Worm (Caenorhabditis elegans) whole organism, L3 larva: ENCODE measurements around the gene cdr-7.

Source experiments
- aly-2 ChIP-seq: fragments of 150-350 bp; optimal IDR thresholded peaks from 2 replicates; lab custom pipeline; 2014; ENCODE audit warnings: missing biosample characterization, missing genetic modification characterization
- fkh-10 ChIP-seq: sonication (generic microtip); optimal IDR thresholded peaks from 2 replicates; lab custom pipeline; 2017; ENCODE audit warnings: missing biosample characterization, missing genetic modification reagents, missing genetic modification characterization
- lin-39 ChIP-seq: fragments of 150-350 bp; optimal IDR thresholded peaks from 2 replicates; lab custom pipeline; 2018; ENCODE audit warnings: missing biosample characterization, missing genetic modification reagents, missing genetic modification characterization
- nhr-43 ChIP-seq: sonication (generic microtip); optimal IDR thresholded peaks from 2 replicates; lab custom pipeline; 2016; ENCODE audit warnings: mild to moderate bottlenecking, missing genetic modification characterization, missing compliant biosample characterization; ENCODE audit not compliant: poor library complexity, severe bottlenecking
- unc-62 ChIP-seq: fragments of 150-350 bp; sonication (generic microtip); optimal IDR thresholded peaks from 4 replicates; lab custom pipeline; 2014; ENCODE audit warnings: missing biosample characterization, missing genetic modification reagents, missing genetic modification characterization
- ztf-11 ChIP-seq: fragments of 150-350 bp; optimal IDR thresholded peaks from 2 replicates; lab custom pipeline; 2014; ENCODE audit warnings: missing biosample characterization, missing genetic modification characterization

DNA sequence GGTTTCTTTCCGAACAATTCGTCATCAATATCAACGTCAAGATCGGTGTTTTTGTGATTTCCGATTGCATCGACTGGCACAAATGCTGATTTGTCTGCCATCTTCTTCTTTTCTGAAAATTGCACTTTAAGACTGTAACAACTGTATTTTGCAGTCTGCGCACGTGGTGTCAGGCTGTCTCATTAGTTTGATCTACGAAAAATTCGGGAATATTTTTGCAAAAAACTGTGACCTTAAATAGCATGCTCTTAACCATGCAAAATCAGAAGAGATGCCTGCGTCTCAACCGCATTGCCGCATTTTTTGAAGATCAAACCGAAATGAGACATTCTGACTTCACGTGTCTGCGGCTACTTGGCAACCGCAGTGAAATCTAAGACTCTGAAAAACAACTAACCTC, 10.5 kb downstream of the cdr-7 start, which contains the start of gene K01D12.7:
- no peak for TF ChIP-seq fkh-10 (GFP tag; lab: Kevin White, UChicago)
- TF ChIP-seq unc-62 (GFP tag; lab: Kevin White, UChicago): no peak
- no peak for TF ChIP-seq nhr-43 (tag; lab: Kevin White, UChicago)
- TF ChIP-seq aly-2: no peak
- no peak for TF ChIP-seq lin-39 (tag; lab: Kevin White, UChicago)
- TF ChIP-seq ztf-11: no peak
